Worm (Caenorhabditis elegans): ENCODE data around the gene nhr-173.

nhr-173 gene

ce11 chrX:6688953-6689562 lies 33.7 kb downstream of the nhr-173 start:
- TF ChIP-seq mbf-1 (tag; optimal IDR thresholded peaks at IDR 0.05) (no peak), zag-1 (tag; optimal IDR thresholded peaks at IDR 0.05) (peak; percentile 19), nhr-23 (tag; optimal IDR thresholded peaks at IDR 0.05) (peak; percentile 33), sma-9 (GFP tag; optimal IDR thresholded peaks at IDR 0.05) (peak; percentile 6), sma-9 (tag; optimal IDR thresholded peaks at IDR 0.05) (no peak), mab-5 (tag; optimal IDR thresholded peaks at IDR 0.05) (peak; percentile 50)

- TF ChIP-seq ama-1 (optimal IDR thresholded peaks at IDR 0.05) (no peak), aly-2 (tag; optimal IDR thresholded peaks at IDR 0.05) (no peak), mab-5 (tag; optimal IDR thresholded peaks at IDR 0.05) (peak; percentile 10), unc-55 (GFP tag; optimal IDR thresholded peaks at IDR 0.05) (peak; percentile 27)
These were observed 34.7 kb downstream of the nhr-173 start, which contains the start of gene F38B6.6 for ce11 chrX:6689985-6690384. TSS of gene F38B6.6 (minus strand) at chrX:6690085.

- no peak for TF ChIP-seq unc-62 (GFP tag; optimal IDR thresholded peaks at IDR 0.05)
- no peak for TF ChIP-seq mab-5 (tag; optimal IDR thresholded peaks at IDR 0.05)
- no peak for TF ChIP-seq unc-55 (GFP tag; optimal IDR thresholded peaks at IDR 0.05)
- no peak for TF ChIP-seq nhr-25 (tag; optimal IDR thresholded peaks at IDR 0.05)
- TF ChIP-seq nhr-77 (tag; optimal IDR thresholded peaks at IDR 0.05): no peak
- TF ChIP-seq nhr-23 (tag; optimal IDR thresholded peaks at IDR 0.05): no peak
These were observed 36.3 kb downstream of the nhr-173 start for ce11 chrX:6691653-6692052.

- TF ChIP-seq R02D3.7 (tag; optimal IDR thresholded peaks at IDR 0.05) (no peak), unc-62 (GFP tag; optimal IDR thresholded peaks at IDR 0.05) (no peak), mdl-1 (tag; optimal IDR thresholded peaks at IDR 0.05) (no peak), ztf-4 (tag; optimal IDR thresholded peaks at IDR 0.05) (no peak), nhr-237 (tag; optimal IDR thresholded peaks at IDR 0.05) (no peak), nhr-6 (tag; optimal IDR thresholded peaks at IDR 0.05) (no peak), ztf-11 (tag; optimal IDR thresholded peaks at IDR 0.05) (no peak), lin-13 (GFP tag; optimal IDR thresholded peaks at IDR 0.05) (no peak), blmp-1 (tag; optimal IDR thresholded peaks at IDR 0.05; ENCODE audit: insufficient read depth) (no peak), nhr-12 (tag; optimal IDR thresholded peaks at IDR 0.05) (no peak), ztf-1 (GFP tag; conservative IDR thresholded peaks at IDR 0.05) (no peak), nhr-25 (tag; optimal IDR thresholded peaks at IDR 0.05) (no peak)
These were observed 37.6 kb downstream of the nhr-173 start for ce11 chrX:6692896-6693295.

ce11 chrX:6693331-6693730 lies 38.0 kb downstream of the nhr-173 start, which contains the start of gene F38B6.3:
TSS of gene F38B6.3 (plus strand) at chrX:6693631.
- TF ChIP-seq gmeb-1 (tag; optimal IDR thresholded peaks at IDR 0.05) (no peak), ceh-82 (tag; optimal IDR thresholded peaks at IDR 0.05) (no peak), egl-27 (tag; optimal IDR thresholded peaks at IDR 0.05) (no peak), sma-3 (GFP tag; optimal IDR thresholded peaks at IDR 0.05) (no peak), nhr-23 (tag; optimal IDR thresholded peaks at IDR 0.05) (no peak), nhr-77 (tag; optimal IDR thresholded peaks at IDR 0.05) (no peak), sma-9 (GFP tag; optimal IDR thresholded peaks at IDR 0.05) (no peak), sma-9 (tag; optimal IDR thresholded peaks at IDR 0.05) (no peak), C34F6.9 (tag; optimal IDR thresholded peaks at IDR 0.05) (no peak), nhr-11 (tag; optimal IDR thresholded peaks at IDR 0.05) (no peak), peb-1 (tag; optimal IDR thresholded peaks at IDR 0.05) (no peak)

ce11 chrX:6698267-6698666 lies 42.9 kb downstream of the nhr-173 start, which contains the start of the genes F38B6.7 and F38B6.2:
TSS of gene F38B6.7 (minus strand) at chrX:6698367.
TSS of gene F38B6.2 (plus strand) at chrX:6698533.
- TF ChIP-seq nhr-12 (tag; optimal IDR thresholded peaks at IDR 0.05) (no peak), lin-39 (tag; optimal IDR thresholded peaks at IDR 0.05) (no peak), dmd-4 (tag; optimal IDR thresholded peaks at IDR 0.05) (no peak), nhr-25 (tag; optimal IDR thresholded peaks at IDR 0.05) (no peak), unc-62 (GFP tag; optimal IDR thresholded peaks at IDR 0.05) (no peak), zag-1 (tag; optimal IDR thresholded peaks at IDR 0.05) (no peak), ztf-1 (GFP tag; conservative IDR thresholded peaks at IDR 0.05) (no peak)
